Worm (Caenorhabditis elegans) whole organism, L1 larva: ENCODE results near the gene ndub-8.

Experiments
- C04F5.9 ChIP-seq: sonication (generic microtip); optimal IDR thresholded peaks from 2 replicates; lab custom pipeline; 2016; ENCODE audit warnings: missing genetic modification characterization, missing compliant biosample characterization
- C16A3.4 ChIP-seq: fragments of 150-350 bp; optimal IDR thresholded peaks from 2 replicates; lab custom pipeline; 2014; ENCODE audit warnings: missing biosample characterization, missing genetic modification characterization
- Y116A8C.19 ChIP-seq: sonication (generic microtip); optimal IDR thresholded peaks from 2 replicates; lab custom pipeline; 2016; ENCODE audit warnings: missing compliant biosample characterization, missing genetic modification characterization, borderline replicate concordance
- aha-1 ChIP-seq: fragments of 150-350 bp; optimal IDR thresholded peaks from 2 replicates; lab custom pipeline; 2014; ENCODE audit warnings: missing biosample characterization, missing genetic modification characterization
- alr-1 ChIP-seq: fragments of 200-800 bp; sonication (Bioruptor generic); optimal IDR thresholded peaks from 2 replicates; lab custom pipeline; 2018; ENCODE audit warnings: borderline replicate concordance, mild to moderate bottlenecking, missing genetic modification characterization, missing compliant biosample characterization
- aly-2 ChIP-seq: fragments of 150-350 bp; optimal IDR thresholded peaks from 2 replicates; lab custom pipeline; 2014; ENCODE audit warnings: missing biosample characterization, missing genetic modification characterization
- ama-1 ChIP-seq: fragments of 150-350 bp; optimal IDR thresholded peaks from 2 replicates; lab custom pipeline; 2014
- blmp-1 ChIP-seq: fragments of 150-350 bp; optimal IDR thresholded peaks from 2 replicates; lab custom pipeline; 2014; ENCODE audit warnings: missing biosample characterization, missing genetic modification characterization
- ceh-63 ChIP-seq: fragments of 200-800 bp; sonication (Bioruptor generic); optimal IDR thresholded peaks from 2 replicates; lab custom pipeline; 2018; ENCODE audit warnings: mild to moderate bottlenecking, missing genetic modification characterization, missing compliant biosample characterization
- ceh-8 ChIP-seq: fragments of 200-800 bp; sonication (Bioruptor generic); optimal IDR thresholded peaks from 2 replicates; lab custom pipeline; 2018; ENCODE audit warnings: mild to moderate bottlenecking, missing genetic modification characterization, moderate library complexity, missing compliant biosample characterization
- dpl-1 ChIP-seq, 3 experiments: fragments of 150-350 bp in 2 of 3; sonication (generic microtip) in 1 of 3; optimal IDR thresholded peaks; 2 replicates each; lab custom pipeline; 2014 to 2017; ENCODE audit warnings: missing biosample characterization in 3 of 3, missing genetic modification characterization in 3 of 3, missing genetic modification reagents in 3 of 3
- dsc-1 ChIP-seq: sonication (generic microtip); optimal IDR thresholded peaks from 2 replicates; lab custom pipeline; 2016; ENCODE audit warnings: mild to moderate bottlenecking, missing genetic modification characterization, missing compliant biosample characterization
- efl-1 ChIP-seq, 4 experiments: fragments of 150-350 bp; optimal IDR thresholded peaks in 3 of 4; peaks in 1 of 4; 1 replicate in 1 of 4; 2 replicates in 3 of 4; lab custom pipeline; 2014; ENCODE audit warnings: missing biosample characterization in 2 of 4, missing genetic modification characterization in 2 of 4, missing genetic modification reagents in 2 of 4
- efl-3 ChIP-seq: fragments of 200-800 bp; sonication (Bioruptor generic); optimal IDR thresholded peaks from 2 replicates; lab custom pipeline; 2018; ENCODE audit warnings: mild to moderate bottlenecking, missing genetic modification characterization, missing compliant biosample characterization
- egl-13 ChIP-seq: sonication (generic microtip); optimal IDR thresholded peaks from 2 replicates; lab custom pipeline; 2016; ENCODE audit warnings: missing genotype, missing genetic modification reagents, missing genetic modification characterization, missing compliant biosample characterization
- egl-27 ChIP-seq, 2 experiments: fragments of 150-350 bp in 1 of 2; sonication (generic microtip); optimal IDR thresholded peaks; 3 replicates each; lab custom pipeline; 2017 to 2018; ENCODE audit warnings: missing biosample characterization in 2 of 2, missing genetic modification characterization in 2 of 2, missing genetic modification reagents in 2 of 2
- elt-2 ChIP-seq: sonication (generic microtip); optimal IDR thresholded peaks from 2 replicates; lab custom pipeline; 2016; ENCODE audit warnings: missing genetic modification characterization, mild to moderate bottlenecking, inconsistent platforms, missing compliant biosample characterization, missing genetic modification reagents
- elt-3 ChIP-seq, 6 experiments: fragments of 150-350 bp in 1 of 6; sonication (generic microtip); optimal IDR thresholded peaks; 2 replicates each; lab custom pipeline; 2017 to 2018; ENCODE audit warnings: missing biosample characterization in 6 of 6, missing genetic modification characterization in 6 of 6, inconsistent platforms in 1 of 6
- ets-5 ChIP-seq: fragments of 200-800 bp; sonication (Bioruptor generic); IDR thresholded peaks from 2 replicates; pipeline ENCODE4 v1.3.6; 2022; ENCODE audit warnings: missing genetic modification characterization, missing compliant biosample characterization
- fkh-10 ChIP-seq: sonication (generic microtip); optimal IDR thresholded peaks from 2 replicates; lab custom pipeline; 2017; ENCODE audit warnings: missing biosample characterization, missing genetic modification reagents, missing genetic modification characterization
- fkh-4 ChIP-seq: sonication (generic microtip); optimal IDR thresholded peaks from 2 replicates; lab custom pipeline; 2016; ENCODE audit warnings: missing compliant biosample characterization, missing genetic modification characterization, borderline replicate concordance
- fos-1 ChIP-seq: fragments of 150-350 bp; optimal IDR thresholded peaks from 2 replicates; lab custom pipeline; 2014; ENCODE audit warnings: missing biosample characterization, missing genetic modification characterization
- hlh-17 ChIP-seq: fragments of 200-800 bp; sonication (Bioruptor generic); optimal IDR thresholded peaks from 2 replicates; lab custom pipeline; 2018; ENCODE audit warnings: missing genetic modification characterization, mild to moderate bottlenecking, missing compliant biosample characterization, moderate library complexity, borderline replicate concordance
- hlh-4 ChIP-seq: sonication (generic microtip); optimal IDR thresholded peaks from 2 replicates; lab custom pipeline; 2016; ENCODE audit warnings: mild to moderate bottlenecking, missing genetic modification characterization, missing compliant biosample characterization
- irx-1 ChIP-seq: sonication (generic microtip); optimal IDR thresholded peaks from 2 replicates; lab custom pipeline; 2016; ENCODE audit warnings: missing genetic modification characterization, missing compliant biosample characterization
- jun-1 ChIP-seq: fragments of 150-350 bp; optimal IDR thresholded peaks from 2 replicates; lab custom pipeline; 2014; ENCODE audit warnings: missing biosample characterization, missing genetic modification reagents, missing genetic modification characterization
- lin-13 ChIP-seq: fragments of 150-350 bp; optimal IDR thresholded peaks from 2 replicates; lab custom pipeline; 2014; ENCODE audit warnings: missing biosample characterization, missing genetic modification reagents, missing genetic modification characterization
- lin-15B ChIP-seq: fragments of 150-350 bp; sonication (generic microtip); optimal IDR thresholded peaks from 3 replicates; lab custom pipeline; 2014; ENCODE audit warnings: missing biosample characterization, missing genetic modification characterization
- lin-35 ChIP-seq, 2 experiments: fragments of 150-350 bp; optimal IDR thresholded peaks; 2 replicates each; lab custom pipeline; 2014; ENCODE audit warnings: missing biosample characterization in 2 of 2, missing genetic modification characterization in 2 of 2, missing genetic modification reagents in 2 of 2
- mef-2 ChIP-seq: fragments of 150-350 bp; optimal IDR thresholded peaks from 2 replicates; lab custom pipeline; 2014; ENCODE audit warnings: missing biosample characterization, missing genetic modification characterization
- mep-1 ChIP-seq: fragments of 150-350 bp; optimal IDR thresholded peaks from 2 replicates; lab custom pipeline; 2014; ENCODE audit warnings: missing biosample characterization, missing genetic modification characterization
- nhr-11 ChIP-seq: fragments of 150-350 bp; optimal IDR thresholded peaks from 2 replicates; lab custom pipeline; 2014; ENCODE audit warnings: missing biosample characterization, missing genetic modification characterization
- nhr-20 ChIP-seq: sonication (generic microtip); optimal IDR thresholded peaks from 2 replicates; lab custom pipeline; 2016; ENCODE audit warnings: mild to moderate bottlenecking, missing genetic modification characterization, missing compliant biosample characterization
- nhr-28 ChIP-seq: fragments of 150-350 bp; optimal IDR thresholded peaks from 2 replicates; lab custom pipeline; 2014; ENCODE audit warnings: missing biosample characterization, missing genetic modification characterization
- nhr-84 ChIP-seq: sonication (generic microtip); optimal IDR thresholded peaks from 2 replicates; lab custom pipeline; 2017; ENCODE audit warnings: missing biosample characterization, missing genetic modification characterization
- nhr-85 ChIP-seq: sonication (generic microtip); peaks from one replicate; lab custom pipeline; 2016; ENCODE audit warnings: missing genetic modification characterization, inconsistent platforms, missing compliant biosample characterization
- nhr-90 ChIP-seq: sonication (generic microtip); optimal IDR thresholded peaks from 2 replicates; lab custom pipeline; 2016; ENCODE audit warnings: mild to moderate bottlenecking, missing genetic modification characterization, missing compliant biosample characterization; ENCODE audit not compliant: poor library complexity
- rnt-1 ChIP-seq: sonication (generic microtip); optimal IDR thresholded peaks from 2 replicates; lab custom pipeline; 2016; ENCODE audit warnings: mild to moderate bottlenecking, missing genetic modification characterization, moderate library complexity, missing compliant biosample characterization
- snpc-4 ChIP-seq: fragments of 150-350 bp; optimal IDR thresholded peaks from 2 replicates; lab custom pipeline; 2014; ENCODE audit warnings: missing biosample characterization, missing genetic modification characterization
- snu-23 ChIP-seq: sonication (generic microtip); optimal IDR thresholded peaks from 2 replicates; lab custom pipeline; 2016; ENCODE audit warnings: missing genetic modification characterization, missing compliant biosample characterization
- sox-4 ChIP-seq: sonication (generic microtip); optimal IDR thresholded peaks from 2 replicates; lab custom pipeline; 2016; ENCODE audit warnings: missing genetic modification characterization, missing compliant biosample characterization
- sptf-1 ChIP-seq: fragments of 150-350 bp; optimal IDR thresholded peaks from 2 replicates; lab custom pipeline; 2014; ENCODE audit warnings: missing biosample characterization, missing genetic modification characterization
- sup-37 ChIP-seq: fragments of 200-800 bp; sonication (Bioruptor generic); optimal IDR thresholded peaks from 2 replicates; lab custom pipeline; 2018; ENCODE audit warnings: mild to moderate bottlenecking, missing genetic modification characterization, missing compliant biosample characterization
- swsn-7 ChIP-seq: sonication (generic microtip); optimal IDR thresholded peaks from 2 replicates; lab custom pipeline; 2016; ENCODE audit warnings: missing genetic modification characterization, missing compliant biosample characterization
- tbx-2 ChIP-seq: sonication (generic microtip); optimal IDR thresholded peaks from 2 replicates; lab custom pipeline; 2016; ENCODE audit warnings: missing genetic modification characterization, missing compliant biosample characterization
- tlp-1 ChIP-seq: fragments of 150-350 bp; optimal IDR thresholded peaks from 2 replicates; lab custom pipeline; 2014; ENCODE audit warnings: missing biosample characterization, missing genetic modification characterization
- unc-130 ChIP-seq: fragments of 150-350 bp; optimal IDR thresholded peaks from 2 replicates; lab custom pipeline; 2017; ENCODE audit warnings: missing biosample characterization, missing genetic modification characterization, inconsistent platforms
- unc-86 ChIP-seq: sonication (generic microtip); optimal IDR thresholded peaks from 2 replicates; lab custom pipeline; 2016; ENCODE audit warnings: missing genetic modification characterization, missing compliant biosample characterization
- vab-15 ChIP-seq: sonication (generic microtip); optimal IDR thresholded peaks from 2 replicates; lab custom pipeline; 2017; ENCODE audit warnings: missing genotype, mild to moderate bottlenecking, missing genetic modification characterization, missing compliant biosample characterization
- xbp-1 ChIP-seq: sonication (generic microtip); optimal IDR thresholded peaks from 2 replicates; lab custom pipeline; 2016; ENCODE audit warnings: missing genetic modification characterization, missing compliant biosample characterization
- zag-1 ChIP-seq: fragments of 150-350 bp; optimal IDR thresholded peaks from 2 replicates; lab custom pipeline; 2014; ENCODE audit warnings: missing biosample characterization, missing genetic modification characterization

The ndub-8 gene

ce11 chrII:13834380-13835194, 38.1 kb upstream of the ndub-8 start (continued):
- no peak for TF ChIP-seq ets-5 (GFP tag; lab: Robert Waterston, UW)
- TF ChIP-seq alr-1: no peak
- TF ChIP-seq Y116A8C.19 (tag; lab: Kevin White, UChicago): peak; percentile 50
- TF ChIP-seq zag-1 (tag; lab: Kevin White, UChicago): no peak
- peak; percentile 94 for TF ChIP-seq egl-13
- peak; percentile 72 for TF ChIP-seq C04F5.9 (tag; lab: Kevin White, UChicago)
- peak; percentile 99 for TF ChIP-seq dsc-1 (tag; lab: Kevin White, UChicago)
- no peak for TF ChIP-seq sptf-1 (tag; lab: Kevin White, UChicago)
- TF ChIP-seq nhr-84: no peak
- TF ChIP-seq elt-2 (tag; lab: Kevin White, UChicago): peak; percentile 70
- TF ChIP-seq aly-2 (tag; lab: Kevin White, UChicago): peak; percentile 95
- TF ChIP-seq vab-15: peak; percentile 62
- TF ChIP-seq snpc-4: peak; percentile 100
- TF ChIP-seq xbp-1 (tag; lab: Kevin White, UChicago): peak; percentile 95
- peak; percentile 61 for TF ChIP-seq aha-1
- peak; percentile 94 for TF ChIP-seq lin-13
- peak; percentile 87 for TF ChIP-seq rnt-1 (tag; lab: Kevin White, UChicago)
- peak; percentile 71 to 81 (median 78) for TF ChIP-seq dpl-1 (GFP tag; optimal IDR thresholded peaks at IDR 0.05; lab: Kevin White, UChicago)
- peak; percentile 65 for TF ChIP-seq sup-37 (GFP tag; lab: Kevin White, UChicago)
- peak; percentile 77 to 82 for TF ChIP-seq efl-1 (optimal IDR thresholded peaks at IDR 0.05; lab: Kevin White, UChicago)
- TF ChIP-seq efl-1 (GFP tag; optimal IDR thresholded peaks at IDR 0.05 in 1 of 2; lab: Kevin White, UChicago): peak; percentile 73 to 98
- TF ChIP-seq unc-86 (tag; lab: Kevin White, UChicago): peak; percentile 91
- no peak for TF ChIP-seq tlp-1 (tag; lab: Kevin White, UChicago)
- TF ChIP-seq snu-23 (GFP tag; lab: Kevin White, UChicago): peak; percentile 97
- TF ChIP-seq elt-3 (tag; optimal IDR thresholded peaks at IDR 0.05; lab: Kevin White, UChicago): peak in 3 of 6 experiments; percentile 32 to 80 (median 78)
- TF ChIP-seq lin-15B (tag; lab: Kevin White, UChicago): peak; percentile 88
- peak; percentile 51 for TF ChIP-seq hlh-4 (tag; lab: Kevin White, UChicago)
- peak; percentile 97 for TF ChIP-seq unc-130
- peak; percentile 78 for TF ChIP-seq blmp-1 (tag; lab: Kevin White, UChicago)
- no peak for TF ChIP-seq egl-27 (tag; optimal IDR thresholded peaks at IDR 0.05; lab: Kevin White, UChicago)
- peak; percentile 58 for TF ChIP-seq fkh-4 (tag; lab: Kevin White, UChicago)
- peak; percentile 95 for TF ChIP-seq C16A3.4 (tag; lab: Kevin White, UChicago)
- TF ChIP-seq ama-1 (lab: Kevin White, UChicago): peak; percentile 85
- TF ChIP-seq mep-1 (tag; lab: Kevin White, UChicago): peak; percentile 93
- TF ChIP-seq ceh-8: peak; percentile 94
- no peak for TF ChIP-seq nhr-28 (tag; lab: Kevin White, UChicago)
- peak; percentile 85 to 89 for TF ChIP-seq lin-35 (GFP tag; optimal IDR thresholded peaks at IDR 0.05; lab: Kevin White, UChicago)
- TF ChIP-seq swsn-7 (tag; lab: Kevin White, UChicago): peak; percentile 97
- peak; percentile 97 for TF ChIP-seq nhr-20 (tag; lab: Kevin White, UChicago)
- peak; percentile 12 for TF ChIP-seq nhr-11 (tag; lab: Kevin White, UChicago)
- TF ChIP-seq mef-2 (tag; lab: Kevin White, UChicago): peak; percentile 49
- peak; percentile 41 for TF ChIP-seq efl-3 (GFP tag; lab: Kevin White, UChicago)
- no peak for TF ChIP-seq ceh-63 (GFP tag; lab: Kevin White, UChicago)
- TF ChIP-seq nhr-85: peak; percentile 93
- TF ChIP-seq nhr-90 (tag; lab: Kevin White, UChicago): peak; percentile 98
- TF ChIP-seq tbx-2 (tag; lab: Kevin White, UChicago): peak; percentile 94
- TF ChIP-seq irx-1: peak; percentile 94
- peak; percentile 90 for TF ChIP-seq fos-1 (tag; lab: Kevin White, UChicago)
- TF ChIP-seq jun-1 (tag; lab: Kevin White, UChicago): peak; percentile 94
- TF ChIP-seq hlh-17 (GFP tag; lab: Kevin White, UChicago): no peak
- peak; percentile 89 for TF ChIP-seq sox-4 (tag; lab: Kevin White, UChicago)
- peak; percentile 84 for TF ChIP-seq fkh-10 (GFP tag; lab: Kevin White, UChicago)
